Worm (Caenorhabditis elegans) whole organism, L4/young adult: ENCODE results near the gene syg-1.

Source experiments
- W03F9.2 ChIP-seq: fragments of 150-350 bp; optimal IDR thresholded peaks from 2 replicates; lab custom pipeline; 2014; ENCODE audit warnings: missing biosample characterization, missing genetic modification characterization
- dao-5 ChIP-seq: sonication (generic microtip); optimal IDR thresholded peaks from 2 replicates; lab custom pipeline; 2016; ENCODE audit warnings: missing genotype, missing genetic modification characterization, moderate library complexity, missing compliant biosample characterization

DNA sequence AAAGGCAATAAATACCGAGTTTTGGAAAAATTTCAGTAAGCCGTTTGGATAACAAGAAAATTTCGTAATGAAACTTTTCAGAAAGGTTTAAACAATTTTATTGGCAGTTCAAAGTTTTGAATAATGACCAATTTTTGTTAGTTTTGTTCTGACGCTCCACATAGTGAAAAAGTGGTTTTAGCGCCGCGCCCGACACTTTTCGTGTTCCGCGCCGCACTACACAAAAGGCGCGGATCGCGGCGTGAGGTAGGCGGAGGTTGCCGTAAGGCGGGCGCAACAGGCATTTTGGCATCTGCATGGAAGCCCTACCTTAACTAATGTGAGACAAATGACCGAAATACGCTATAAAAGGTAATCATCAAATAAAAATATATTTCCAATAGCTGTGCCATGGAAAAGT is 53.4 kb downstream of the syg-1 start:
- TF ChIP-seq dao-5 (tag; lab: Kevin White, UChicago) (no peak), W03F9.2 (no peak)
